Fruit fly (Drosophila melanogaster): ENCODE results near the gene Cpr64Ad.

Cpr64Ad gene

DNA sequence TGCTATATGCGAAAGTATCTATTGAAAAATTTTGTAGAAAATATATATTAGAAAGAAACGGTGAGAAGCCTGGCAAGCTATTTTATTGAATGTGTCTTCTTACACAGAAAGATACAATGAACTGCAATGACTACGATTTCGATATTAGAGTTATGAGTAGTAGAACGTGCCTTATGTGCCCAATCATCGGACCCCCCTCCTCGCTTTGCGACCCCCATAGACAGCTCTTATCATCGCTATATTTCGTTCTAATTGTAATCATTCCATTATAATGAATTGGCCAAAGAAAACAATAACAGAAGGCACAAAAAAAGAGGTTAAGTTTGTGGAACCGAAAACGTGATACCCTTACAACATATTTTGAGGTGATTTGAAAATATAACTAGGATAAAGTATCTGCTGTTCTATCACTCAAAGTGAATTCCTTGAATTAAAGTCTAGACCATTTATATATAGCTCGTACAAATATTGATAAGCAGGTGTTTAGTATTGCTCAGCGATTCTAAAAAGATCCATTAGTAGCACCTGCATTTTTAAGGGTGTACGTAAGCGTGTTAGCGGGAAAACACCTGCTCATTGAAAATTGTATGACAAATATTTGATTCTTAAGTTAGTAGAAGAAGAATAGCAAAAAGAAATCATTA is 17.7 kb downstream of the Cpr64Ad start:
- TF ChIP-seq CG12605 (GFP tag; IDR thresholded peaks at IDR 0.05) (no peak), Ets98B (GFP tag; IDR thresholded peaks at IDR 0.05) (no peak), CG14655 (GFP tag; optimal IDR thresholded peaks at IDR 0.05) (peak; percentile 5), CG8159 (tag; optimal IDR thresholded peaks at IDR 0.05) (no peak), Snoo (tag; optimal IDR thresholded peaks at IDR 0.05) (no peak), gl (tag; optimal IDR thresholded peaks at IDR 0.05) (no peak), CG9948 (tag; optimal IDR thresholded peaks at IDR 0.05) (no peak), fd96Ca (GFP tag; IDR thresholded peaks at IDR 0.05) (no peak)

DNA sequence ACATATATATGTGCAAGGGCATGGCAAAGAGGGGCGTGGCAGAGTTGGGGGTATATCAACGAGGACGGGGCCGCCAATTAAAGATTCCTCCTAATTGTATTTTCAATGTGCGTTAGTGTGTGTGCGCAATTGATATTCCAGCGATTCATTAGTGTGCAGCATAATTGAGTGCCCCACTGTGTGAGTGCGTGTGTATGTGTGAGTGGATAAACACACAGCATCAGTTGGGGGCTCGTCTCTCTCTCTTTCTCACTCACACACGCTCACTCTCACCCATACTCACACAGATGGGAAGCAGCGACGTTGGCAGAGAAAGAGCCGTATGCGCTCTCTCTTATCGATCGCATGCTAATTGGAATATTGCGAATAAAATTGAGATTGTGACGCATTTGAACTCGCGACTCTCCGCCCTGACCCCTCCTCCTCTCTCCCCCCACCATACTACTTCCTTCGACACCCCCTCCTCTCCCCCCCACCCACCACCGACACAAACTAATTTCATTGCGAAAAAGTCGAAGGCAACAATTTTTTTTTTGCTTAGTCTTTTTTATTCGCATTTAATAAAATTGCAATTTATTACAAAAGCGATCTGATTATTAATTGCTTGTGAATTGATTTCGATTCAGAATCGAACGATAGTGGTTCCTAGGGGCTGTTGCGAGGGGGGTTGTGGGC is 18.6 kb downstream of the Cpr64Ad start:
- TF ChIP-seq Snoo (tag; optimal IDR thresholded peaks at IDR 0.05) (no peak), CG13204 (GFP tag; optimal IDR thresholded peaks at IDR 0.05) (no peak), CG14655 (GFP tag; optimal IDR thresholded peaks at IDR 0.05) (no peak), CG8159 (tag; optimal IDR thresholded peaks at IDR 0.05) (no peak), rn (GFP tag; IDR thresholded peaks at IDR 0.05) (no peak), D1 (tag; optimal IDR thresholded peaks at IDR 0.05) (no peak), CG12605 (GFP tag; IDR thresholded peaks at IDR 0.05) (no peak), CG32121 (GFP tag; IDR thresholded peaks at IDR 0.05) (no peak), CG17806 (tag; optimal IDR thresholded peaks at IDR 0.05) (no peak), CG8301 (tag; optimal IDR thresholded peaks at IDR 0.05) (no peak), Pif1A (GFP tag; optimal IDR thresholded peaks at IDR 0.05) (no peak), CG10348 (GFP tag; IDR thresholded peaks at IDR 0.05) (no peak), CG9948 (tag; optimal IDR thresholded peaks at IDR 0.05) (no peak), CG15710 (tag; optimal IDR thresholded peaks at IDR 0.05) (no peak), fd96Ca (GFP tag; IDR thresholded peaks at IDR 0.05) (no peak), CG4496 (GFP tag; IDR thresholded peaks at IDR 0.05) (no peak), Ets98B (GFP tag; IDR thresholded peaks at IDR 0.05) (no peak), Pif1B (GFP tag; optimal IDR thresholded peaks at IDR 0.05) (no peak), CG34367 (tag; optimal IDR thresholded peaks at IDR 0.05) (no peak)

DNA sequence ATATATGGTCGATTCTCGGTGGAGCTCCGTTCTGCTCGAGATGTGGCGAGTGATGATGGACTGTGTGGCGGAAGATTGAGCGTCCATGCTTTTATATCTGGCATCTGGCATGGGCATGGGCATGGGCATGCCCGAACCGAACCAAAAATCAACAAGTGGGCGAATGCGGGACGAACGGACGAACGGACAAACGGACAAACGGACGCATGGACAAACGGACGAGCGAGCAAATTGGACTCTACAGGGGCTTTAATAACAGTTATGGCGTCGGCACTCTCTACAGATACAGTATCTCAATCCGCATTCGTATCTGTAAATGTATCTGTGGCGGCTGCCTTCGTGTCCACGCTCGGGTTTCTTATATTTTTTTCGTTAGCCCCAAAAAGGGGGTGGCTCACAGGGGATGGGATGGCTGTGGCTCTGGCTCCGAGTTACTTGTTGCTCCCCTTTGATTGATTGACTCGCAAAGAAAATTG is 21.0 kb downstream of the Cpr64Ad start, which contains the start of gene ImpL2:
Gene ImpL2, minus strand, starts transcription at position 51 of the 476 bp plus-strand sequence.
- no peak for TF ChIP-seq CG13204 (GFP tag; optimal IDR thresholded peaks at IDR 0.05)
- TF ChIP-seq fd96Ca (GFP tag; IDR thresholded peaks at IDR 0.05): no peak
- no peak for TF ChIP-seq CG8301 (tag; optimal IDR thresholded peaks at IDR 0.05)
- TF ChIP-seq CG12605 (GFP tag; IDR thresholded peaks at IDR 0.05): no peak
- no peak for TF ChIP-seq Pif1A (GFP tag; optimal IDR thresholded peaks at IDR 0.05)
- TF ChIP-seq CG9948 (tag; optimal IDR thresholded peaks at IDR 0.05): no peak
- TF ChIP-seq CG15710 (tag; optimal IDR thresholded peaks at IDR 0.05): no peak
- TF ChIP-seq Pif1B (GFP tag; optimal IDR thresholded peaks at IDR 0.05): no peak
- no peak for TF ChIP-seq D1 (tag; optimal IDR thresholded peaks at IDR 0.05)
- no peak for TF ChIP-seq gl (tag; optimal IDR thresholded peaks at IDR 0.05)
- no peak for TF ChIP-seq CG8159 (tag; optimal IDR thresholded peaks at IDR 0.05)
- TF ChIP-seq CG34367 (tag; optimal IDR thresholded peaks at IDR 0.05): no peak
- no peak for TF ChIP-seq CG17806 (tag; optimal IDR thresholded peaks at IDR 0.05)
- TF ChIP-seq Ets98B (GFP tag; IDR thresholded peaks at IDR 0.05): no peak
- no peak for TF ChIP-seq Snoo (tag; optimal IDR thresholded peaks at IDR 0.05)
- no peak for TF ChIP-seq EcR (GFP tag; optimal IDR thresholded peaks at IDR 0.05)
- no peak for TF ChIP-seq rn (GFP tag; IDR thresholded peaks at IDR 0.05)
- no peak for TF ChIP-seq CG10348 (GFP tag; IDR thresholded peaks at IDR 0.05)

DNA sequence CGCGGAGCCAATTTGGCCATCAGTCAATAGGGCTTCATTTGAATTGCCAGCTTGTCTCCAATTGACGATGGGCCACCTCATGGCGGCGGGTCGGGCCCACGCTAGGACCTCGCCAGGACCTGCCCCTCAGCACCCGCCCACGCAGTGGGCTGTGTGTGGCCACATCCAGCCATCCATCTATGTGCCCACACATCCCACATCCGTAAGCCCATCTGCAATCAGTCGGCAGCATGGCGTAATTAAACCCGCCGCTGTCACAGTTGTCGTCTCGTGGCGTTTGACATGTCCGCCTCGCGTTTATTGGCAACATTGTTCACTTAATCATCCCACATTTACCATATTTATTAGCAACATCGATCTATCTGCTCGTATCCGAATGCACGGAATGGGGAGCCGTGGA is 23.0 kb downstream of the Cpr64Ad start:
- TF ChIP-seq Pif1A (GFP tag; optimal IDR thresholded peaks at IDR 0.05) (no peak), EcR (GFP tag; optimal IDR thresholded peaks at IDR 0.05) (no peak), CG8301 (tag; optimal IDR thresholded peaks at IDR 0.05) (no peak), Pif1B (GFP tag; optimal IDR thresholded peaks at IDR 0.05) (no peak), CG12605 (GFP tag; IDR thresholded peaks at IDR 0.05) (no peak), gl (tag; optimal IDR thresholded peaks at IDR 0.05) (no peak), CG10348 (GFP tag; IDR thresholded peaks at IDR 0.05) (no peak)

DNA sequence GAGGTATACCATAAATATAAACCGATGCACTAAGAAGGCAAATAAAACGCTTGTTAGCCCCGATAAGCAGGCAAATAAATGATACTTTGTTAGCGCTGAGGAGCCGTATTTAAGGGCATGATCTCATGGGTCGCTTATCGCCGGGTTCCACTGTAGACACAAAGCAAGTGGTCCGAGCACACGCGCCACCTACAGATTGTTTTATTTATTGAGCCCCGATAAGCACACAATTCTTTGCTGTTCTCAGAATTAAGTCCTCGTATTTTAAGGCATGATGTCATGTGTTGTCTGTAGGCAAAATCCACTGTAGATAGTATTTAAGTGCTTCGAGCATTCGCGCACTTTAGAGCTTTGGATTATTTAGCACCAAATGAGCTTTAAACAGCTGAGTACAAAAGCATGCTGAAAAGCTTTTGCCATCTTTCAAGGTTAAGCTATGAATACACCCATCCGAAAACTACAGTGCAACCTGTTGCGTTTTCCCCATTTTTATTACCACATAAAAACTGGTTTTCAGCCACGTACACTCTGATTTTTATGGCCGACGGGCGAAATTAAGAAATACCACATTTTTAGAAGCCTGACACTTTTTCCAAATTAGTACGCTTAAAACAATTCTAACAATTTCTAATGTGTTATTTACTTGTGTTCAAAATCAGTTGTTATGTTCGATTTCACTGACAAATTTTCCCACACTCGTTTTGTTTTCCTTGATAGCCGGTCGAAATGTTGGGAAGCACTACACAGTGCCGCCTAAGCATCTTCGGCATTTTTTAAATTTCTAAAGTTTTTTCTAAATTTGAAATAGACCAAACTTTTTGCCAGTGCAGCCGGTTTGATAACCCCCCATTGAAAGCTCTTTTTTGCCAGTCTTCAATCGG is 24.5 kb downstream of the Cpr64Ad start, which contains the start of gene Sqor:
Gene Sqor, plus strand, starts transcription at position 732 of the 881 bp plus-strand sequence.
- TF ChIP-seq Snoo (tag; optimal IDR thresholded peaks at IDR 0.05) (peak; percentile 93), CG8159 (tag; optimal IDR thresholded peaks at IDR 0.05) (peak; percentile 95), CG14655 (GFP tag; optimal IDR thresholded peaks at IDR 0.05) (peak; percentile 98), gl (tag; optimal IDR thresholded peaks at IDR 0.05) (peak; percentile 82), CG9948 (tag; optimal IDR thresholded peaks at IDR 0.05) (peak; percentile 94), CG12605 (GFP tag; IDR thresholded peaks at IDR 0.05) (peak; percentile 90), EcR (GFP tag; optimal IDR thresholded peaks at IDR 0.05) (peak; percentile 97), CG13204 (GFP tag; optimal IDR thresholded peaks at IDR 0.05) (no peak), Pif1B (GFP tag; optimal IDR thresholded peaks at IDR 0.05) (no peak), CG15710 (tag; optimal IDR thresholded peaks at IDR 0.05) (peak; percentile 92), CG10348 (GFP tag; IDR thresholded peaks at IDR 0.05) (peak; percentile 82), CG4496 (GFP tag; IDR thresholded peaks at IDR 0.05) (peak; percentile 96), Pif1A (GFP tag; optimal IDR thresholded peaks at IDR 0.05) (no peak), CG32121 (GFP tag; IDR thresholded peaks at IDR 0.05) (peak; percentile 93), CG8301 (tag; optimal IDR thresholded peaks at IDR 0.05) (peak; percentile 98), fd96Ca (GFP tag; IDR thresholded peaks at IDR 0.05) (peak; percentile 97), Ets98B (GFP tag; IDR thresholded peaks at IDR 0.05) (peak; percentile 93), CG17806 (tag; optimal IDR thresholded peaks at IDR 0.05) (peak; percentile 92), D1 (tag; optimal IDR thresholded peaks at IDR 0.05) (peak; percentile 85), rn (GFP tag; IDR thresholded peaks at IDR 0.05) (peak; percentile 85), CG34367 (tag; optimal IDR thresholded peaks at IDR 0.05) (peak; percentile 91)

Data from whole organism, pupa.